Fruit fly (Drosophila melanogaster) whole organism, embryonic: Measurements from ENCODE around the gene Pfdn2.

Experiments used
- Atf6 ChIP-seq: fragments of 200-800 bp; sonication (Bioruptor generic); IDR thresholded peaks from 2 replicates; pipeline ENCODE4 v1.3.6; 2022; ENCODE audit warnings: missing biosample characterization, missing genetic modification characterization
- CG10147 ChIP-seq: fragments of 200-800 bp; sonication (Bioruptor generic); optimal IDR thresholded peaks from 2 replicates; lab custom pipeline; 2019; ENCODE audit warnings: missing biosample characterization, mild to moderate bottlenecking, missing genetic modification characterization, moderate library complexity
- CG1024 ChIP-seq: fragments of 200-800 bp; sonication (Bioruptor generic); IDR thresholded peaks from 2 replicates; pipeline ENCODE4 v1.3.6; 2022; ENCODE audit warnings: missing biosample characterization, missing genetic modification characterization
- CG10366 ChIP-seq: fragments of 200-800 bp; sonication (Bioruptor generic); IDR thresholded peaks from 2 replicates; pipeline ENCODE4 v1.3.6; 2022; ENCODE audit warnings: missing biosample characterization, missing genetic modification characterization
- CG11456 ChIP-seq: fragments of 200-800 bp; sonication (Bioruptor generic); IDR thresholded peaks from 3 replicates; pipeline ENCODE4 v1.3.6; 2022; ENCODE audit warnings: missing biosample characterization, missing genetic modification characterization
- CG12299 ChIP-seq: fragments of 200-800 bp; sonication (Bioruptor generic); optimal IDR thresholded peaks from 2 replicates; lab custom pipeline; 2018; ENCODE audit warnings: missing biosample characterization, mild to moderate bottlenecking, missing genetic modification characterization
- CG14667 ChIP-seq: fragments of 200-800 bp; sonication (Bioruptor generic); IDR thresholded peaks from 2 replicates; pipeline ENCODE4 v1.3.6; 2022; ENCODE audit warnings: missing biosample characterization, missing genetic modification characterization
- CG1792 ChIP-seq: fragments of 200-800 bp; sonication (Bioruptor generic); optimal IDR thresholded peaks from 2 replicates; lab custom pipeline; 2016; ENCODE audit warnings: missing biosample characterization, missing genetic modification characterization
- CG18262 ChIP-seq: fragments of 200-800 bp; optimal IDR thresholded peaks from 3 replicates; lab custom pipeline; 2019; ENCODE audit warnings: missing biosample characterization, mild to moderate bottlenecking, missing genetic modification characterization, moderate library complexity
- CG5180 ChIP-seq: fragments of 200-800 bp; sonication (Bioruptor generic); optimal IDR thresholded peaks from 3 replicates; lab custom pipeline; 2017; ENCODE audit warnings: missing biosample characterization, missing genetic modification characterization, mild to moderate bottlenecking, moderate library complexity, missing genetic modification reagents
- CG6175 ChIP-seq: fragments of 200-800 bp; sonication (Bioruptor generic); IDR thresholded peaks from 3 replicates; pipeline ENCODE4 v1.3.6; 2022; ENCODE audit warnings: missing biosample characterization, missing genetic modification characterization
- CG6689 ChIP-seq: fragments of 200-800 bp; sonication (Bioruptor generic); IDR thresholded peaks from 2 replicates; pipeline ENCODE4 v1.3.6; 2022; ENCODE audit warnings: missing biosample characterization, missing genetic modification characterization
- CG8765 ChIP-seq: fragments of 200-800 bp; sonication (Bioruptor generic); IDR thresholded peaks from 2 replicates; pipeline ENCODE4 v1.3.6; 2022; ENCODE audit warnings: missing biosample characterization, missing genetic modification characterization
- CG8944 ChIP-seq: fragments of 200-800 bp; sonication (Bioruptor generic); optimal IDR thresholded peaks from 3 replicates; lab custom pipeline; 2016; ENCODE audit warnings: missing biosample characterization, missing genetic modification characterization
- CG9876 ChIP-seq: fragments of 200-800 bp; sonication (Bioruptor generic); optimal IDR thresholded peaks from 2 replicates; lab custom pipeline; 2016; ENCODE audit warnings: missing biosample characterization, missing genetic modification characterization
- Camta ChIP-seq: fragments of 200-800 bp; sonication (Bioruptor generic); optimal IDR thresholded peaks from 2 replicates; lab custom pipeline; 2016; ENCODE audit warnings: missing biosample characterization, missing genetic modification characterization
- CrebB ChIP-seq: fragments of 200-800 bp; sonication (Bioruptor generic); optimal IDR thresholded peaks from 3 replicates; lab custom pipeline; 2018; ENCODE audit warnings: missing biosample characterization, mild to moderate bottlenecking, missing genetic modification characterization
- Gug ChIP-seq: fragments of 200-800 bp; sonication (Bioruptor generic); IDR thresholded peaks from 4 replicates; pipeline ENCODE4 v1.3.6; 2022; ENCODE audit warnings: missing biosample characterization, missing genetic modification characterization
- HmgZ ChIP-seq: fragments of 200-800 bp; sonication (Bioruptor generic); optimal IDR thresholded peaks from 2 replicates; lab custom pipeline; 2018; ENCODE audit warnings: missing biosample characterization, mild to moderate bottlenecking, missing genetic modification characterization
- Lhr ChIP-seq: fragments of 200-800 bp; sonication (Bioruptor generic); optimal IDR thresholded peaks from 3 replicates; lab custom pipeline; 2017; ENCODE audit warnings: mild to moderate bottlenecking, missing biosample characterization, missing genetic modification reagents, missing genetic modification characterization
- Lpt ChIP-seq: fragments of >200 bp; optimal IDR thresholded peaks from 2 replicates; lab custom pipeline; 2018; ENCODE audit warnings: missing biosample characterization, missing genetic modification characterization
- Nf-YB ChIP-seq: fragments of 200-800 bp; sonication (Bioruptor generic); optimal IDR thresholded peaks from 3 replicates; lab custom pipeline; 2019; ENCODE audit warnings: missing biosample characterization, mild to moderate bottlenecking, missing genetic modification characterization, moderate library complexity
- Tbp ChIP-seq: fragments of >200 bp; optimal IDR thresholded peaks from 2 replicates; lab custom pipeline; 2018; ENCODE audit warnings: missing biosample characterization, missing genetic modification characterization
- ap ChIP-seq: fragments of 200-800 bp; sonication (Bioruptor generic); IDR thresholded peaks from 2 replicates; pipeline ENCODE4 v1.3.6; 2022; ENCODE audit warnings: missing biosample characterization, missing genetic modification characterization
- bcd ChIP-seq: fragments of 200-800 bp; sonication (Bioruptor generic); optimal IDR thresholded peaks from 2 replicates; lab custom pipeline; 2017; ENCODE audit warnings: missing biosample characterization, mild to moderate bottlenecking, missing genetic modification characterization
- bowl ChIP-seq: fragments of 200-800 bp; sonication (Bioruptor generic); IDR thresholded peaks from 2 replicates; pipeline ENCODE4 v1.3.6; 2022; ENCODE audit warnings: missing biosample characterization, missing genetic modification characterization
- ci ChIP-seq: fragments of 200-800 bp; sonication (Bioruptor generic); IDR thresholded peaks from 3 replicates; pipeline ENCODE4 v1.3.6; 2022; ENCODE audit warnings: missing biosample characterization, missing genetic modification characterization
- crc ChIP-seq: fragments of 200-800 bp; sonication (Bioruptor generic); optimal IDR thresholded peaks from 2 replicates; lab custom pipeline; 2016; ENCODE audit warnings: missing biosample characterization, missing genetic modification characterization
- da ChIP-seq: fragments of 200-800 bp; sonication (Bioruptor generic); optimal IDR thresholded peaks from 2 replicates; lab custom pipeline; 2016; ENCODE audit warnings: missing biosample characterization, missing genetic modification characterization
- fd3F ChIP-seq: fragments of 200-800 bp; sonication (Bioruptor generic); optimal IDR thresholded peaks from 2 replicates; lab custom pipeline; 2018; ENCODE audit warnings: missing biosample characterization, mild to moderate bottlenecking, missing genetic modification characterization, moderate library complexity
- fd64A ChIP-seq: fragments of 200-800 bp; sonication (Bioruptor generic); optimal IDR thresholded peaks from 3 replicates; lab custom pipeline; 2018; ENCODE audit warnings: missing biosample characterization, mild to moderate bottlenecking, missing genetic modification characterization
- ftz-f1 ChIP-seq: fragments of 200-800 bp; sonication (Bioruptor generic); optimal IDR thresholded peaks from 2 replicates; lab custom pipeline; 2016; ENCODE audit warnings: missing biosample characterization, missing genetic modification characterization
- gcm2 ChIP-seq: fragments of 200-800 bp; sonication (Bioruptor generic); optimal IDR thresholded peaks from 2 replicates; lab custom pipeline; 2016; ENCODE audit warnings: missing biosample characterization, missing genetic modification characterization
- grn ChIP-seq: fragments of 200-800 bp; sonication (Bioruptor generic); optimal IDR thresholded peaks from 3 replicates; lab custom pipeline; 2017; ENCODE audit warnings: missing biosample characterization, missing genetic modification characterization
- gsb-n ChIP-seq: fragments of 200-800 bp; sonication (Bioruptor generic); optimal IDR thresholded peaks from 3 replicates; lab custom pipeline; 2018; ENCODE audit warnings: missing biosample characterization, mild to moderate bottlenecking, missing genetic modification characterization
- gt ChIP-seq: fragments of 200-800 bp; sonication (Bioruptor generic); IDR thresholded peaks from 2 replicates; pipeline ENCODE4 v1.3.6; 2022; ENCODE audit warnings: missing biosample characterization, missing genetic modification characterization
- insv ChIP-seq, 2 experiments: fragments of 200-800 bp; sonication (Bioruptor generic); optimal IDR thresholded peaks; 3 replicates each; lab custom pipeline; 2016 to 2018; ENCODE audit warnings: missing biosample characterization in 2 of 2, missing genetic modification characterization in 2 of 2
- inv ChIP-seq: fragments of 200-800 bp; sonication (Bioruptor generic); IDR thresholded peaks from 2 replicates; pipeline ENCODE4 v1.3.6; 2022; ENCODE audit warnings: missing biosample characterization, missing genetic modification characterization; ENCODE audit not compliant: partially characterized antibody
- kah ChIP-seq: fragments of 200-800 bp; sonication (Bioruptor generic); optimal IDR thresholded peaks from 2 replicates; lab custom pipeline; 2018; ENCODE audit warnings: missing biosample characterization, mild to moderate bottlenecking, missing genetic modification characterization
- kay ChIP-seq: fragments of 200-800 bp; sonication (Bioruptor generic); optimal IDR thresholded peaks from 2 replicates; lab custom pipeline; 2016; ENCODE audit warnings: missing biosample characterization, missing genetic modification characterization
- luna ChIP-seq: fragments of 200-800 bp; sonication (Bioruptor generic); optimal IDR thresholded peaks from 2 replicates; lab custom pipeline; 2016; ENCODE audit warnings: missing biosample characterization, missing genetic modification characterization
- pb ChIP-seq: fragments of 200-800 bp; sonication (Bioruptor generic); optimal IDR thresholded peaks from 3 replicates; lab custom pipeline; 2016; ENCODE audit warnings: missing biosample characterization, missing genetic modification characterization
- psq ChIP-seq: fragments of 200-800 bp; sonication (Bioruptor generic); optimal IDR thresholded peaks from 2 replicates; lab custom pipeline; 2017; ENCODE audit warnings: missing biosample characterization, missing genetic modification characterization
- ro ChIP-seq: fragments of 200-800 bp; sonication (Bioruptor generic); IDR thresholded peaks from 2 replicates; pipeline ENCODE4 v1.3.6; 2022; ENCODE audit warnings: missing biosample characterization, missing genetic modification characterization
- scrt ChIP-seq: fragments of 200-800 bp; sonication (Bioruptor generic); optimal IDR thresholded peaks from 2 replicates; lab custom pipeline; 2018; ENCODE audit warnings: missing biosample characterization, mild to moderate bottlenecking, missing genetic modification characterization, moderate library complexity
- sr ChIP-seq: fragments of 200-800 bp; sonication (Bioruptor generic); IDR thresholded peaks from 3 replicates; pipeline ENCODE4 v1.3.6; 2022; ENCODE audit warnings: missing biosample characterization, missing genetic modification characterization
- stwl ChIP-seq: fragments of 200-800 bp; sonication (Bioruptor generic); optimal IDR thresholded peaks from 3 replicates; lab custom pipeline; 2018; ENCODE audit warnings: missing biosample characterization, mild to moderate bottlenecking, missing genetic modification characterization, moderate library complexity
- tll ChIP-seq, 2 experiments: fragments of 200-800 bp in 1 of 2; fragments of >200 bp in 1 of 2; sonication (Bioruptor generic) in 1 of 2; optimal IDR thresholded peaks; 2 replicates each; lab custom pipeline; 2017 to 2019; ENCODE audit warnings: missing biosample characterization in 2 of 2, missing genetic modification characterization in 2 of 2, mild to moderate bottlenecking in 1 of 2, moderate library complexity in 1 of 2
- tna ChIP-seq: fragments of 200-800 bp; sonication (Bioruptor generic); IDR thresholded peaks from 2 replicates; pipeline ENCODE4 v1.3.6; 2022; ENCODE audit warnings: missing biosample characterization, missing genetic modification characterization; ENCODE audit not compliant: partially characterized antibody
- trem ChIP-seq: fragments of 200-800 bp; optimal IDR thresholded peaks from 3 replicates; lab custom pipeline; 2019; ENCODE audit warnings: missing biosample characterization, mild to moderate bottlenecking, missing genetic modification characterization, moderate library complexity
- vfl ChIP-seq: fragments of 200-800 bp; sonication (Bioruptor generic); optimal IDR thresholded peaks from 2 replicates; lab custom pipeline; 2016; ENCODE audit warnings: missing biosample characterization, missing genetic modification characterization
- zfh1 ChIP-seq: fragments of 200-800 bp; sonication (Bioruptor generic); IDR thresholded peaks from 3 replicates; pipeline ENCODE4 v1.3.6; 2022; ENCODE audit warnings: missing biosample characterization, missing genetic modification characterization

The Pfdn2 gene

DNA sequence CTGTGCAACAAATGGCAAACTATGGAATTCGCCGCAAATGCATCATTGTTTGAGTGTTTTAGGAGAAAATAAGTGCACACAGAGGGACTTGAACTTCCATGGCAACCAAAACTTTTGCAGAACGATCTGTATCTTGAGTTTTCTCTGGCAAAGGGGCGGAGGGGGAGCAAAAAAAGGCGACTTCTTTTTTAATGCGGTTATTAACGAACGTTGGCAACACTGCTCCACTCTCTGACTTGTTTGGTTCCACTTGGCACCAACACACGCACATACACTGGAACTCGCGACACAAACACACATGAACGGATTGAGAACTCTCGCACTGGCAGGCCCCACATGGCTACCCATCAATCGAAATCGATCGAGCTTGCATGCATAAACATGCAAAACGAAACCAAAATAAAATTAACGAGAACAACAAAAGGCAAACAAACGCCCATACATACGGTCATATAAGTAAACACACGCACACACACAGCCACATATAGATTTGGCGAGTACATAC lies 45.3 kb upstream of the Pfdn2 start (continued):
- no peak for TF ChIP-seq kah (GFP tag; lab: Kevin White, UChicago)
- TF ChIP-seq tna (GFP tag; lab: Robert Waterston, UW) = no peak; the same call in 1 of the 2 replicates
- TF ChIP-seq Camta (GFP tag; lab: Kevin White, UChicago) = no peak
- no peak for TF ChIP-seq CG8765
- TF ChIP-seq ftz-f1 (GFP tag; lab: Kevin White, UChicago) = no peak
- TF ChIP-seq ro (GFP tag; lab: Robert Waterston, UW) = no peak
- no peak for TF ChIP-seq trem
- no peak for TF ChIP-seq gcm2
- no peak for TF ChIP-seq fd3F (GFP tag; lab: Kevin White, UChicago)
- TF ChIP-seq CG10147 (GFP tag; lab: Kevin White, UChicago) = no peak
- TF ChIP-seq inv (GFP tag; lab: Robert Waterston, UW) = no peak
- no peak for TF ChIP-seq CG5180 (GFP tag; lab: Kevin White, UChicago)
- no peak for TF ChIP-seq zfh1 (GFP tag; lab: Robert Waterston, UW)
- no peak for TF ChIP-seq Lhr
- no peak for TF ChIP-seq CrebB (tag; lab: Kevin White, UChicago)
- TF ChIP-seq CG9876 (GFP tag; lab: Kevin White, UChicago) = no peak
- no peak for TF ChIP-seq Nf-YB
- 0 out of 3 replicates have a peak, but pooled peaks have one; percentile 70 for TF ChIP-seq CG11456 (GFP tag; lab: Robert Waterston, UW)
- TF ChIP-seq scrt (GFP tag; lab: Kevin White, UChicago) = no peak
- TF ChIP-seq CG18262 (tag; lab: Kevin White, UChicago) = no peak
- TF ChIP-seq ap (GFP tag; lab: Robert Waterston, UW) = no peak
- no peak for TF ChIP-seq da
- no peak for TF ChIP-seq gsb-n (tag; lab: Kevin White, UChicago)
- no peak for TF ChIP-seq fd64A (GFP tag; lab: Kevin White, UChicago)
- TF ChIP-seq HmgZ (tag; lab: Kevin White, UChicago) = no peak
- no peak for TF ChIP-seq Tbp (GFP tag; lab: Kevin White, UChicago)
- TF ChIP-seq grn (GFP tag; lab: Kevin White, UChicago) = no peak
- TF ChIP-seq CG6175 (GFP tag; lab: Robert Waterston, UW) = no peak
- TF ChIP-seq CG10366 (GFP tag; lab: Robert Waterston, UW) = peak; percentile 43; the same call in 1 of the 2 replicates
- no peak for TF ChIP-seq psq (GFP tag; lab: Kevin White, UChicago)
- TF ChIP-seq ci (GFP tag; lab: Robert Waterston, UW) = no peak
- no peak for TF ChIP-seq bowl
- no peak for TF ChIP-seq tll (GFP tag; optimal IDR thresholded peaks at IDR 0.05; lab: Kevin White, UChicago)
- TF ChIP-seq sr = no peak
- no peak for TF ChIP-seq gt
- no peak for TF ChIP-seq crc (GFP tag; lab: Kevin White, UChicago)
- TF ChIP-seq CG6689 (GFP tag; lab: Robert Waterston, UW) = no peak
- TF ChIP-seq pb (GFP tag; lab: Kevin White, UChicago) = no peak
- no peak for TF ChIP-seq CG8944
- TF ChIP-seq kay = no peak
- no peak for TF ChIP-seq CG1792 (GFP tag; lab: Kevin White, UChicago)
- TF ChIP-seq Gug (GFP tag; lab: Robert Waterston, UW) = peak; percentile 40; the same call in 1 of the 4 replicates
- TF ChIP-seq stwl (tag; lab: Kevin White, UChicago) = peak; percentile 1
- TF ChIP-seq insv (GFP tag; optimal IDR thresholded peaks at IDR 0.05; lab: Kevin White, UChicago) = no peak
- TF ChIP-seq Lpt (GFP tag; lab: Kevin White, UChicago) = no peak
- TF ChIP-seq bcd (GFP tag; lab: Kevin White, UChicago) = no peak
- TF ChIP-seq vfl (GFP tag; lab: Kevin White, UChicago) = no peak
- TF ChIP-seq luna (GFP tag; lab: Kevin White, UChicago) = no peak
- no peak for TF ChIP-seq CG1024 (GFP tag; lab: Robert Waterston, UW)
- TF ChIP-seq Atf6 (GFP tag; lab: Robert Waterston, UW) = no peak
- no peak for TF ChIP-seq CG14667 (GFP tag; lab: Robert Waterston, UW)
- no peak for TF ChIP-seq CG12299
